Worm (Caenorhabditis elegans): ENCODE measurements around the gene ZK418.11.

DNA sequence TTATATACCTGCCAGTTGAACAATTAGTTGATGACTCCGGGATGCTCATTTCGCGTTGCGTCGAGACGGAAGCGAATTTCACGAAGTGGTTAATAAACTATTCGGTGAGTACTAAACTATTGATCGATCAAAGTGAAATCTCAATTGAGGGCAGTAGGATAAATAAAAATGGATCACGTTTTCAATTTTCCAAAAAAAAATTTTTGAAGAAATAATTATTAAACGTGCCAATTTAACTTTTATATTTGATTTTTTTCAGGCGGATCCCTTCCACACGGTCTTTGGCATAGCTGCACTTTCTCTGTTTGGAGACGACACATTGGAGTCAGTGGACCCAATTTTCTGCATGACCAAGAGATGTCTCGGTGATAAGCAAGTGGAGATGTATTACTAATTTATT is 35.9 kb downstream of the ZK418.11 start, which contains the start of gene B0280.17:
- TF ChIP-seq T20F7.1 (GFP tag; optimal IDR thresholded peaks at IDR 0.05) = no peak
- no peak for TF ChIP-seq snpc-4 (tag; optimal IDR thresholded peaks at IDR 0.05)
- no peak for TF ChIP-seq unc-39 (tag; optimal IDR thresholded peaks at IDR 0.05)
- TF ChIP-seq F49E8.2 (tag; optimal IDR thresholded peaks at IDR 0.05; ENCODE audit: borderline replicate concordance) = no peak
- TF ChIP-seq fkh-10 (GFP tag; optimal IDR thresholded peaks at IDR 0.05) = no peak
- no peak for TF ChIP-seq nhr-25 (tag; optimal IDR thresholded peaks at IDR 0.05; ENCODE audit: borderline replicate concordance, insufficient read depth)
- TF ChIP-seq skn-1 (tag; optimal IDR thresholded peaks at IDR 0.05) = no peak
- no peak for TF ChIP-seq Y105C5A.15 (GFP tag; IDR thresholded peaks at IDR 0.05)
- no peak for TF ChIP-seq nhr-42 (GFP tag; IDR thresholded peaks at IDR 0.05)
- no peak for TF ChIP-seq ces-1 (GFP tag; optimal IDR thresholded peaks at IDR 0.05)
- no peak for TF ChIP-seq cey-2 (tag; optimal IDR thresholded peaks at IDR 0.05; ENCODE audit: borderline replicate concordance, insufficient read depth)

Measured in whole organism, L4 larva.